Worm (Caenorhabditis elegans) whole organism, early embryonic: ENCODE data around the gene acbp-3.

Experiments
- ama-1 ChIP-seq: fragments of 150-350 bp; optimal IDR thresholded peaks from 2 replicates; lab custom pipeline; 2014
- ceh-36 ChIP-seq: sonication (generic microtip); optimal IDR thresholded peaks from 2 replicates; lab custom pipeline; 2016; ENCODE audit warnings: missing genetic modification characterization, inconsistent platforms, missing compliant biosample characterization
- ets-7 ChIP-seq: sonication (generic microtip); optimal IDR thresholded peaks from 2 replicates; lab custom pipeline; 2016; ENCODE audit warnings: missing genotype, missing genetic modification characterization, missing compliant biosample characterization
- flt-1 ChIP-seq: fragments of 200-800 bp; sonication (Bioruptor generic); IDR thresholded peaks from 2 replicates; pipeline ENCODE4 v1.3.6; 2022; ENCODE audit warnings: missing genetic modification characterization, missing compliant biosample characterization
- hmbx-1 ChIP-seq: sonication (generic microtip); optimal IDR thresholded peaks from 2 replicates; lab custom pipeline; 2016; ENCODE audit warnings: mild to moderate bottlenecking, missing genetic modification characterization, missing compliant biosample characterization
- hmg-4 ChIP-seq: fragments of 200-800 bp; sonication (Bioruptor generic); optimal IDR thresholded peaks from 2 replicates; lab custom pipeline; 2018; ENCODE audit warnings: mild to moderate bottlenecking, missing genetic modification characterization, missing compliant biosample characterization
- hnd-1 ChIP-seq: sonication (generic microtip); optimal IDR thresholded peaks from 2 replicates; lab custom pipeline; 2016; ENCODE audit warnings: missing genetic modification characterization, missing compliant biosample characterization
- pes-1 ChIP-seq: fragments of 200-800 bp; sonication (Bioruptor generic); IDR thresholded peaks from 2 replicates; pipeline ENCODE4 v1.3.6; 2022; ENCODE audit warnings: missing genetic modification reagents, missing genetic modification characterization, missing compliant biosample characterization
- scrt-1 ChIP-seq: fragments of 200-800 bp; sonication (Bioruptor generic); IDR thresholded peaks from 2 replicates; pipeline ENCODE4 v1.3.6; 2022; ENCODE audit warnings: missing genetic modification characterization, missing compliant biosample characterization
- sea-1 ChIP-seq: fragments of 200-800 bp; sonication (Bioruptor generic); conservative IDR thresholded peaks from 2 replicates; pipeline ENCODE4 v1.3.6; 2022; ENCODE audit warnings: missing genetic modification characterization, missing compliant biosample characterization
- tbx-11 ChIP-seq: fragments of 200-800 bp; sonication (Bioruptor generic); IDR thresholded peaks from 2 replicates; pipeline ENCODE4 v1.3.6; 2022; ENCODE audit warnings: missing genetic modification characterization, missing compliant biosample characterization
- tbx-37 ChIP-seq: fragments of 200-800 bp; sonication (Bioruptor generic); conservative IDR thresholded peaks from 2 replicates; pipeline ENCODE4 v1.3.6; 2022; ENCODE audit warnings: missing genetic modification reagents, missing genetic modification characterization, missing compliant biosample characterization
- tra-4 ChIP-seq: sonication (generic microtip); optimal IDR thresholded peaks from 2 replicates; lab custom pipeline; 2017; ENCODE audit warnings: missing genetic modification characterization, missing compliant biosample characterization

ce11 chrX:10859622-10860021, 43.5 kb upstream of the acbp-3 start:
- TF ChIP-seq ama-1 (lab: Kevin White, UChicago): no peak
- TF ChIP-seq hmg-4: no peak
- TF ChIP-seq hmbx-1 (tag; lab: Kevin White, UChicago): no peak
- no peak for TF ChIP-seq sea-1 (GFP tag; lab: Robert Waterston, UW)
- TF ChIP-seq pes-1: no peak
- no peak for TF ChIP-seq tbx-11 (GFP tag; lab: Robert Waterston, UW)
- no peak for TF ChIP-seq ets-7 (tag; lab: Kevin White, UChicago)
- TF ChIP-seq flt-1 (GFP tag; lab: Robert Waterston, UW): no peak
- TF ChIP-seq tra-4: no peak
- TF ChIP-seq hnd-1 (tag; lab: Kevin White, UChicago): no peak
- no peak for TF ChIP-seq tbx-37 (GFP tag; lab: Robert Waterston, UW)
- TF ChIP-seq scrt-1 (GFP tag; lab: Robert Waterston, UW): no peak
- TF ChIP-seq ceh-36 (tag; lab: Kevin White, UChicago): no peak
